Worm (Caenorhabditis elegans) whole organism, L1 larva: ENCODE results near the gene F35E8.2.
A peak's percentile ranks its signal among the peaks of the same experiment; 100 is the strongest.

Experiments
- F16B12.6 ChIP-seq: fragments of 150-350 bp; optimal IDR thresholded peaks from 2 replicates; lab custom pipeline; 2014; ENCODE audit warnings: missing biosample characterization, missing genetic modification characterization
- blmp-1 ChIP-seq: fragments of 150-350 bp; optimal IDR thresholded peaks from 2 replicates; lab custom pipeline; 2014; ENCODE audit warnings: missing biosample characterization, missing genetic modification characterization
- ceh-8 ChIP-seq: fragments of 200-800 bp; sonication (Bioruptor generic); optimal IDR thresholded peaks from 2 replicates; lab custom pipeline; 2018; ENCODE audit warnings: mild to moderate bottlenecking, missing genetic modification characterization, moderate library complexity, missing compliant biosample characterization
- ceh-82 ChIP-seq, 3 experiments: fragments of 150-350 bp in 1 of 3; sonication (generic microtip) in 2 of 3; optimal IDR thresholded peaks; 2 replicates each; lab custom pipeline; 2014 to 2017; ENCODE audit warnings: missing biosample characterization in 3 of 3, missing genetic modification characterization in 3 of 3
- ceh-88 ChIP-seq: fragments of 200-800 bp; sonication (Bioruptor generic); IDR thresholded peaks from 2 replicates; pipeline ENCODE4 v1.3.6; 2022; ENCODE audit warnings: missing genetic modification characterization, missing compliant biosample characterization
- ces-1 ChIP-seq: fragments of 150-350 bp; optimal IDR thresholded peaks from 2 replicates; lab custom pipeline; 2014; ENCODE audit warnings: missing biosample characterization, missing genetic modification reagents, missing genetic modification characterization
- efl-1 ChIP-seq, 4 experiments: fragments of 150-350 bp; optimal IDR thresholded peaks in 3 of 4; peaks in 1 of 4; 1 replicate in 1 of 4; 2 replicates in 3 of 4; lab custom pipeline; 2014; ENCODE audit warnings: missing biosample characterization in 2 of 4, missing genetic modification characterization in 2 of 4, missing genetic modification reagents in 2 of 4
- efl-3 ChIP-seq: fragments of 200-800 bp; sonication (Bioruptor generic); optimal IDR thresholded peaks from 2 replicates; lab custom pipeline; 2018; ENCODE audit warnings: mild to moderate bottlenecking, missing genetic modification characterization, missing compliant biosample characterization
- egl-27 ChIP-seq, 2 experiments: fragments of 150-350 bp in 1 of 2; sonication (generic microtip); optimal IDR thresholded peaks; 3 replicates each; lab custom pipeline; 2017 to 2018; ENCODE audit warnings: missing biosample characterization in 2 of 2, missing genetic modification characterization in 2 of 2, missing genetic modification reagents in 2 of 2
- elt-3 ChIP-seq, 6 experiments: fragments of 150-350 bp in 1 of 6; sonication (generic microtip); optimal IDR thresholded peaks; 2 replicates each; lab custom pipeline; 2017 to 2018; ENCODE audit warnings: missing biosample characterization in 6 of 6, missing genetic modification characterization in 6 of 6, inconsistent platforms in 1 of 6
- fkh-10 ChIP-seq: sonication (generic microtip); optimal IDR thresholded peaks from 2 replicates; lab custom pipeline; 2017; ENCODE audit warnings: missing biosample characterization, missing genetic modification reagents, missing genetic modification characterization
- fkh-8 ChIP-seq: sonication (generic microtip); optimal IDR thresholded peaks from 2 replicates; lab custom pipeline; 2016; ENCODE audit warnings: mild to moderate bottlenecking, missing genetic modification characterization, missing compliant biosample characterization
- grh-1 ChIP-seq: fragments of 200-800 bp; sonication (Bioruptor generic); IDR thresholded peaks from 2 replicates; pipeline ENCODE4 v1.3.6; 2022; ENCODE audit warnings: missing genetic modification reagents, missing genetic modification characterization, missing compliant biosample characterization
- hlh-4 ChIP-seq: sonication (generic microtip); optimal IDR thresholded peaks from 2 replicates; lab custom pipeline; 2016; ENCODE audit warnings: mild to moderate bottlenecking, missing genetic modification characterization, missing compliant biosample characterization
- irx-1 ChIP-seq: sonication (generic microtip); optimal IDR thresholded peaks from 2 replicates; lab custom pipeline; 2016; ENCODE audit warnings: missing genetic modification characterization, missing compliant biosample characterization
- lsy-2 ChIP-seq, 2 experiments: fragments of 150-350 bp; optimal IDR thresholded peaks; 2 replicates each; lab custom pipeline; 2014; ENCODE audit warnings: missing biosample characterization in 2 of 2, missing genetic modification characterization in 2 of 2
- mdl-1 ChIP-seq, 2 experiments: fragments of 150-350 bp; optimal IDR thresholded peaks; 2 replicates each; lab custom pipeline; 2014 to 2017; ENCODE audit warnings: missing biosample characterization in 2 of 2, missing genetic modification characterization in 2 of 2, inconsistent platforms in 1 of 2
- nhr-11 ChIP-seq: fragments of 150-350 bp; optimal IDR thresholded peaks from 2 replicates; lab custom pipeline; 2014; ENCODE audit warnings: missing biosample characterization, missing genetic modification characterization
- nhr-20 ChIP-seq: sonication (generic microtip); optimal IDR thresholded peaks from 2 replicates; lab custom pipeline; 2016; ENCODE audit warnings: mild to moderate bottlenecking, missing genetic modification characterization, missing compliant biosample characterization
- nhr-47 ChIP-seq: sonication (generic microtip); optimal IDR thresholded peaks from 2 replicates; lab custom pipeline; 2016; ENCODE audit warnings: mild to moderate bottlenecking, missing genetic modification characterization, moderate library complexity, missing compliant biosample characterization
- nhr-84 ChIP-seq: sonication (generic microtip); optimal IDR thresholded peaks from 2 replicates; lab custom pipeline; 2017; ENCODE audit warnings: missing biosample characterization, missing genetic modification characterization
- nhr-85 ChIP-seq: sonication (generic microtip); peaks from one replicate; lab custom pipeline; 2016; ENCODE audit warnings: missing genetic modification characterization, inconsistent platforms, missing compliant biosample characterization
- pag-3 ChIP-seq: sonication (generic microtip); optimal IDR thresholded peaks from 2 replicates; lab custom pipeline; 2017; ENCODE audit warnings: missing genetic modification characterization, mild to moderate bottlenecking, missing compliant biosample characterization, antibody characterized with exemption, borderline replicate concordance; ENCODE audit not compliant: insufficient read depth
- pax-3 ChIP-seq: fragments of 200-800 bp; sonication (Bioruptor generic); optimal IDR thresholded peaks from 2 replicates; lab custom pipeline; 2018; ENCODE audit warnings: mild to moderate bottlenecking, missing genetic modification characterization, moderate library complexity, missing compliant biosample characterization
- pqm-1 ChIP-seq: sonication (generic microtip); optimal IDR thresholded peaks from 3 replicates; lab custom pipeline; 2017; ENCODE audit warnings: missing biosample characterization, missing genetic modification characterization
- rnt-1 ChIP-seq: sonication (generic microtip); optimal IDR thresholded peaks from 2 replicates; lab custom pipeline; 2016; ENCODE audit warnings: mild to moderate bottlenecking, missing genetic modification characterization, moderate library complexity, missing compliant biosample characterization
- swsn-7 ChIP-seq: sonication (generic microtip); optimal IDR thresholded peaks from 2 replicates; lab custom pipeline; 2016; ENCODE audit warnings: missing genetic modification characterization, missing compliant biosample characterization
- tbx-2 ChIP-seq: sonication (generic microtip); optimal IDR thresholded peaks from 2 replicates; lab custom pipeline; 2016; ENCODE audit warnings: missing genetic modification characterization, missing compliant biosample characterization
- unc-30 ChIP-seq: sonication (generic microtip); optimal IDR thresholded peaks from 2 replicates; lab custom pipeline; 2017; ENCODE audit warnings: missing biosample characterization, missing genetic modification characterization
- unc-86 ChIP-seq: sonication (generic microtip); optimal IDR thresholded peaks from 2 replicates; lab custom pipeline; 2016; ENCODE audit warnings: missing genetic modification characterization, missing compliant biosample characterization
- xbp-1 ChIP-seq: sonication (generic microtip); optimal IDR thresholded peaks from 2 replicates; lab custom pipeline; 2016; ENCODE audit warnings: missing genetic modification characterization, missing compliant biosample characterization
- zip-4 ChIP-seq: fragments of 200-800 bp; sonication (Bioruptor generic); optimal IDR thresholded peaks from 2 replicates; lab custom pipeline; 2018; ENCODE audit warnings: mild to moderate bottlenecking, missing genetic modification characterization, moderate library complexity, missing compliant biosample characterization
- ztf-4 ChIP-seq: fragments of 150-350 bp; optimal IDR thresholded peaks from 2 replicates; lab custom pipeline; 2014; ENCODE audit warnings: missing biosample characterization, missing genetic modification characterization

Gene F35E8.2

ce11 chrV:15899696-15900095 lies 5.8 kb upstream of the F35E8.2 start, which contains the start of gene T06C12.14:
T06C12.14 (plus strand) TSS chrV:15899996.
- TF ChIP-seq ces-1 (GFP tag; lab: Kevin White, UChicago) (no peak), blmp-1 (tag; lab: Kevin White, UChicago) (no peak), nhr-47 (tag; lab: Kevin White, UChicago) (no peak), fkh-8 (tag; lab: Kevin White, UChicago) (no peak), hlh-4 (tag; lab: Kevin White, UChicago) (no peak), ceh-8 (no peak), F16B12.6 (tag; lab: Kevin White, UChicago) (no peak), nhr-20 (tag; lab: Kevin White, UChicago) (no peak), nhr-11 (no peak), unc-30 (tag; lab: Kevin White, UChicago) (no peak)

- TF ChIP-seq xbp-1 (tag; lab: Kevin White, UChicago), result no peak
- TF ChIP-seq unc-86 (tag; lab: Kevin White, UChicago), result no peak
- TF ChIP-seq efl-1 (optimal IDR thresholded peaks at IDR 0.05; lab: Kevin White, UChicago), result no peak
- peak in 1 of 2 experiments; percentile 90 for TF ChIP-seq efl-1 (GFP tag; optimal IDR thresholded peaks at IDR 0.05 in 1 of 2; lab: Kevin White, UChicago)
- TF ChIP-seq pax-3 (tag; lab: Kevin White, UChicago), result no peak
Observed at ce11 chrV:15900564-15900963, 4.9 kb upstream of the F35E8.2 start.

ce11 chrV:15911848-15912247 lies 6.4 kb downstream of the F35E8.2 start, which contains the start of gene F35E8.6:
F35E8.6 (plus strand) TSS chrV:15912148.
- no peak for TF ChIP-seq lsy-2 (tag; optimal IDR thresholded peaks at IDR 0.05; lab: Kevin White, UChicago)
- TF ChIP-seq pag-3 (tag; lab: Kevin White, UChicago), result no peak
- no peak for TF ChIP-seq tbx-2 (tag; lab: Kevin White, UChicago)
- no peak for TF ChIP-seq ceh-88 (GFP tag; lab: Robert Waterston, UW)
- TF ChIP-seq irx-1, result no peak
- TF ChIP-seq ztf-4 (tag; lab: Kevin White, UChicago), result no peak
- TF ChIP-seq pqm-1 (tag; lab: Kevin White, UChicago), result no peak
- TF ChIP-seq zip-4 (GFP tag; lab: Kevin White, UChicago), result no peak
- TF ChIP-seq mdl-1 (tag; optimal IDR thresholded peaks at IDR 0.05; lab: Kevin White, UChicago), result no peak
- no peak for TF ChIP-seq fkh-10
- TF ChIP-seq elt-3 (tag; optimal IDR thresholded peaks at IDR 0.05; lab: Kevin White, UChicago), result no peak
- TF ChIP-seq swsn-7 (tag; lab: Kevin White, UChicago), result no peak
- no peak for TF ChIP-seq nhr-85 (tag; lab: Kevin White, UChicago)

ce11 chrV:15912677-15913076 lies 7.2 kb downstream of the F35E8.2 start:
- TF ChIP-seq nhr-84 (no peak), grh-1 (GFP tag; lab: Robert Waterston, UW) (no peak), efl-3 (GFP tag; lab: Kevin White, UChicago) (no peak), tbx-2 (tag; lab: Kevin White, UChicago) (no peak)

- no peak for TF ChIP-seq egl-27 (tag; optimal IDR thresholded peaks at IDR 0.05; lab: Kevin White, UChicago)
Observed at ce11 chrV:15913714-15914113, 8.3 kb downstream of the F35E8.2 start, which contains the start of gene F35E8.7. F35E8.7 (plus strand) TSS chrV:15914014.

ce11 chrV:15914774-15915173 lies 9.3 kb downstream of the F35E8.2 start:
- no peak for TF ChIP-seq mdl-1 (tag; optimal IDR thresholded peaks at IDR 0.05; lab: Kevin White, UChicago)
- TF ChIP-seq nhr-85 (tag; lab: Kevin White, UChicago), result no peak
- no peak for TF ChIP-seq zip-4 (GFP tag; lab: Kevin White, UChicago)
- no peak for TF ChIP-seq grh-1 (GFP tag; lab: Robert Waterston, UW)
- no peak for TF ChIP-seq unc-30 (tag; lab: Kevin White, UChicago)
- TF ChIP-seq hlh-4 (tag; lab: Kevin White, UChicago), result no peak
- TF ChIP-seq rnt-1 (tag; lab: Kevin White, UChicago), result no peak
- TF ChIP-seq ceh-82 (tag; optimal IDR thresholded peaks at IDR 0.05; lab: Kevin White, UChicago), result no peak
